Fruit fly (Drosophila melanogaster) whole organism, embryonic: ENCODE data around the gene CG6153.

Source experiments
- Aef1 ChIP-seq: fragments of 200-800 bp; sonication (Bioruptor generic); IDR thresholded peaks from 3 replicates; pipeline ENCODE4 v1.3.6; 2022; ENCODE audit warnings: missing biosample characterization, missing genetic modification characterization
- B-H1 ChIP-seq: fragments of 200-800 bp; sonication (Bioruptor generic); IDR thresholded peaks from 3 replicates; pipeline ENCODE4 v1.3.6; 2022; ENCODE audit warnings: missing biosample characterization, missing genetic modification characterization
- CG10431 ChIP-seq: fragments of 200-800 bp; sonication (Bioruptor generic); optimal IDR thresholded peaks from 3 replicates; lab custom pipeline; 2018; ENCODE audit warnings: missing biosample characterization, mild to moderate bottlenecking, missing genetic modification characterization
- CG11085 ChIP-seq: fragments of 200-800 bp; sonication (Bioruptor generic); IDR thresholded peaks from 2 replicates; pipeline ENCODE4 v1.3.6; 2022; ENCODE audit warnings: missing biosample characterization, missing genetic modification characterization
- CG14860 ChIP-seq: fragments of 200-800 bp; sonication (Bioruptor generic); IDR thresholded peaks from 3 replicates; pipeline ENCODE4 v1.3.6; 2022; ENCODE audit warnings: missing biosample characterization, missing genetic modification characterization; ENCODE audit not compliant: partially characterized antibody
- CG1603 ChIP-seq: fragments of 200-800 bp; sonication (Bioruptor generic); optimal IDR thresholded peaks from 2 replicates; lab custom pipeline; 2019; ENCODE audit warnings: missing biosample characterization, mild to moderate bottlenecking, missing genetic modification characterization, moderate library complexity
- CG16863 ChIP-seq: fragments of 200-800 bp; sonication (Bioruptor generic); optimal IDR thresholded peaks from 3 replicates; lab custom pipeline; 2016; ENCODE audit warnings: missing biosample characterization, missing genetic modification characterization
- CG17328 ChIP-seq: fragments of 200-800 bp; sonication (Bioruptor generic); IDR thresholded peaks from 2 replicates; pipeline ENCODE4 v1.3.6; 2022; ENCODE audit warnings: missing biosample characterization, missing genetic modification characterization
- CG1792 ChIP-seq: fragments of 200-800 bp; sonication (Bioruptor generic); optimal IDR thresholded peaks from 2 replicates; lab custom pipeline; 2016; ENCODE audit warnings: missing biosample characterization, missing genetic modification characterization
- CG18262 ChIP-seq: fragments of 200-800 bp; optimal IDR thresholded peaks from 3 replicates; lab custom pipeline; 2019; ENCODE audit warnings: missing biosample characterization, mild to moderate bottlenecking, missing genetic modification characterization, moderate library complexity
- CG18619 ChIP-seq: fragments of 200-800 bp; sonication (Bioruptor generic); optimal IDR thresholded peaks from 3 replicates; lab custom pipeline; 2017; ENCODE audit warnings: missing biosample characterization, mild to moderate bottlenecking, missing genetic modification characterization
- CG2120 ChIP-seq: fragments of 200-800 bp; sonication (Bioruptor generic); optimal IDR thresholded peaks from 3 replicates; lab custom pipeline; 2016; ENCODE audit warnings: missing biosample characterization, missing genetic modification characterization
- CG34376 ChIP-seq: fragments of 200-800 bp; sonication (Bioruptor generic); optimal IDR thresholded peaks from 2 replicates; lab custom pipeline; 2018; ENCODE audit warnings: missing biosample characterization, mild to moderate bottlenecking, missing genetic modification characterization
- CG4328 ChIP-seq: fragments of 200-800 bp; sonication (Bioruptor generic); optimal IDR thresholded peaks from 3 replicates; lab custom pipeline; 2017; ENCODE audit warnings: missing biosample characterization, missing genetic modification reagents, missing genetic modification characterization
- CG7357 ChIP-seq: fragments of 200-800 bp; sonication (Bioruptor generic); IDR thresholded peaks from 3 replicates; pipeline ENCODE4 v1.3.6; 2022; ENCODE audit warnings: missing biosample characterization, missing genetic modification characterization
- CG8924 ChIP-seq: fragments of 200-800 bp; optimal IDR thresholded peaks from 3 replicates; lab custom pipeline; 2019; ENCODE audit warnings: missing biosample characterization, mild to moderate bottlenecking, missing genetic modification characterization, moderate library complexity
- D ChIP-seq, 2 experiments: fragments of 200-800 bp in 1 of 2; fragments of >200 bp in 1 of 2; sonication (Bioruptor generic) in 1 of 2; optimal IDR thresholded peaks; 2 replicates in 1 of 2; 3 replicates in 1 of 2; lab custom pipeline; 2017; ENCODE audit warnings: mild to moderate bottlenecking in 1 of 2, missing biosample characterization in 1 of 2, missing genetic modification characterization in 1 of 2, missing genetic modification reagents in 1 of 2
- D19B ChIP-seq: fragments of 200-800 bp; sonication (Bioruptor generic); optimal IDR thresholded peaks from 2 replicates; lab custom pipeline; 2017; ENCODE audit warnings: missing biosample characterization, mild to moderate bottlenecking, missing genetic modification characterization
- Dll ChIP-seq: fragments of 200-800 bp; sonication (Bioruptor generic); IDR thresholded peaks from 4 replicates; pipeline ENCODE4 v1.3.6; 2022; ENCODE audit warnings: missing biosample characterization, missing genetic modification characterization; ENCODE audit not compliant: partially characterized antibody
- Hr39 ChIP-seq: fragments of >200 bp; optimal IDR thresholded peaks from 2 replicates; lab custom pipeline; 2017
- Kr ChIP-seq: fragments of 200-800 bp; sonication (Bioruptor generic); optimal IDR thresholded peaks from 2 replicates; lab custom pipeline; 2017; ENCODE audit warnings: missing biosample characterization, mild to moderate bottlenecking, missing genetic modification characterization
- NC2α ChIP-seq: fragments of 200-800 bp; sonication (Bioruptor generic); optimal IDR thresholded peaks from 2 replicates; lab custom pipeline; 2016; ENCODE audit warnings: missing biosample characterization, missing genetic modification characterization
- Nf-YA ChIP-seq: fragments of 200-800 bp; sonication (Bioruptor generic); IDR thresholded peaks from 2 replicates; pipeline ENCODE4 v1.3.6; 2022; ENCODE audit warnings: missing biosample characterization, missing genetic modification characterization
- Nf-YB ChIP-seq: fragments of 200-800 bp; sonication (Bioruptor generic); optimal IDR thresholded peaks from 3 replicates; lab custom pipeline; 2019; ENCODE audit warnings: missing biosample characterization, mild to moderate bottlenecking, missing genetic modification characterization, moderate library complexity
- Nf-YC ChIP-seq: fragments of 200-800 bp; optimal IDR thresholded peaks from 3 replicates; lab custom pipeline; 2019; ENCODE audit warnings: missing biosample characterization, mild to moderate bottlenecking, missing genetic modification characterization, moderate library complexity
- abd-A ChIP-seq: fragments of 200-800 bp; sonication (Bioruptor generic); optimal IDR thresholded peaks from 3 replicates; lab custom pipeline; 2019; ENCODE audit warnings: missing biosample characterization, mild to moderate bottlenecking, missing genetic modification characterization, moderate library complexity
- bsh ChIP-seq, 2 experiments: fragments of 200-800 bp; sonication (Bioruptor generic); optimal IDR thresholded peaks; 2 replicates each; lab custom pipeline; 2017 to 2018; ENCODE audit warnings: mild to moderate bottlenecking in 2 of 2, missing biosample characterization in 2 of 2, missing genetic modification characterization in 2 of 2, moderate library complexity in 1 of 2
- ci ChIP-seq: fragments of 200-800 bp; sonication (Bioruptor generic); IDR thresholded peaks from 3 replicates; pipeline ENCODE4 v1.3.6; 2022; ENCODE audit warnings: missing biosample characterization, missing genetic modification characterization
- esg ChIP-seq: fragments of 200-800 bp; sonication (Bioruptor generic); conservative IDR thresholded peaks from 2 replicates; pipeline ENCODE4 v1.3.6; 2022; ENCODE audit warnings: missing biosample characterization, missing genetic modification characterization
- gcm2 ChIP-seq: fragments of 200-800 bp; sonication (Bioruptor generic); optimal IDR thresholded peaks from 2 replicates; lab custom pipeline; 2016; ENCODE audit warnings: missing biosample characterization, missing genetic modification characterization
- gsb-n ChIP-seq: fragments of 200-800 bp; sonication (Bioruptor generic); optimal IDR thresholded peaks from 3 replicates; lab custom pipeline; 2018; ENCODE audit warnings: missing biosample characterization, mild to moderate bottlenecking, missing genetic modification characterization
- kni ChIP-seq: fragments of 200-800 bp; sonication (Bioruptor generic); optimal IDR thresholded peaks from 3 replicates; lab custom pipeline; 2017; ENCODE audit warnings: mild to moderate bottlenecking, missing biosample characterization, missing genetic modification reagents, missing genetic modification characterization
- mld ChIP-seq: fragments of 200-800 bp; sonication (Bioruptor generic); IDR thresholded peaks from 3 replicates; pipeline ENCODE4 v1.3.6; 2022; ENCODE audit warnings: missing biosample characterization, missing genetic modification characterization; ENCODE audit not compliant: partially characterized antibody
- nerfin-1 ChIP-seq: fragments of 200-800 bp; sonication (Bioruptor generic); optimal IDR thresholded peaks from 3 replicates; lab custom pipeline; 2019; ENCODE audit warnings: missing biosample characterization, mild to moderate bottlenecking, missing genetic modification characterization, moderate library complexity
- oc ChIP-seq: fragments of 200-800 bp; sonication (Bioruptor generic); optimal IDR thresholded peaks from 2 replicates; lab custom pipeline; 2018; ENCODE audit warnings: missing biosample characterization, mild to moderate bottlenecking, missing genetic modification characterization, moderate library complexity
- phol ChIP-seq: fragments of 200-800 bp; sonication (Bioruptor generic); optimal IDR thresholded peaks from 3 replicates; lab custom pipeline; 2018; ENCODE audit warnings: missing biosample characterization, mild to moderate bottlenecking, missing genetic modification characterization, moderate library complexity
- pros ChIP-seq: fragments of 200-800 bp; sonication (Bioruptor generic); optimal IDR thresholded peaks from 3 replicates; lab custom pipeline; 2019; ENCODE audit warnings: missing biosample characterization, mild to moderate bottlenecking, missing genetic modification characterization, moderate library complexity
- scrt ChIP-seq: fragments of 200-800 bp; sonication (Bioruptor generic); optimal IDR thresholded peaks from 2 replicates; lab custom pipeline; 2018; ENCODE audit warnings: missing biosample characterization, mild to moderate bottlenecking, missing genetic modification characterization, moderate library complexity
- sens ChIP-seq: fragments of 200-800 bp; sonication (Bioruptor generic); peaks from one replicate; lab custom pipeline; 2016; ENCODE audit warnings: missing biosample characterization, missing genetic modification characterization
- seq ChIP-seq: fragments of 200-800 bp; sonication (Bioruptor generic); IDR thresholded peaks from 2 replicates; pipeline ENCODE4 v1.3.6; 2022; ENCODE audit warnings: missing biosample characterization, missing genetic modification characterization
- sqz ChIP-seq: fragments of 200-800 bp; sonication (Bioruptor generic); optimal IDR thresholded peaks from 3 replicates; lab custom pipeline; 2018; ENCODE audit warnings: missing biosample characterization, mild to moderate bottlenecking, missing genetic modification characterization
- stwl ChIP-seq: fragments of 200-800 bp; sonication (Bioruptor generic); optimal IDR thresholded peaks from 3 replicates; lab custom pipeline; 2018; ENCODE audit warnings: missing biosample characterization, mild to moderate bottlenecking, missing genetic modification characterization, moderate library complexity
- tll ChIP-seq, 2 experiments: fragments of 200-800 bp in 1 of 2; fragments of >200 bp in 1 of 2; sonication (Bioruptor generic) in 1 of 2; optimal IDR thresholded peaks; 2 replicates each; lab custom pipeline; 2017 to 2019; ENCODE audit warnings: missing biosample characterization in 2 of 2, missing genetic modification characterization in 2 of 2, mild to moderate bottlenecking in 1 of 2, moderate library complexity in 1 of 2
- tup ChIP-seq: fragments of 200-800 bp; sonication (Bioruptor generic); optimal IDR thresholded peaks from 2 replicates; lab custom pipeline; 2016; ENCODE audit warnings: missing biosample characterization, mild to moderate bottlenecking, missing genetic modification characterization, moderate library complexity
- vvl ChIP-seq: fragments of 200-800 bp; sonication (Bioruptor generic); IDR thresholded peaks from 2 replicates; pipeline ENCODE4 v1.3.6; 2022; ENCODE audit warnings: missing biosample characterization, missing genetic modification characterization

CG6153 gene

DNA sequence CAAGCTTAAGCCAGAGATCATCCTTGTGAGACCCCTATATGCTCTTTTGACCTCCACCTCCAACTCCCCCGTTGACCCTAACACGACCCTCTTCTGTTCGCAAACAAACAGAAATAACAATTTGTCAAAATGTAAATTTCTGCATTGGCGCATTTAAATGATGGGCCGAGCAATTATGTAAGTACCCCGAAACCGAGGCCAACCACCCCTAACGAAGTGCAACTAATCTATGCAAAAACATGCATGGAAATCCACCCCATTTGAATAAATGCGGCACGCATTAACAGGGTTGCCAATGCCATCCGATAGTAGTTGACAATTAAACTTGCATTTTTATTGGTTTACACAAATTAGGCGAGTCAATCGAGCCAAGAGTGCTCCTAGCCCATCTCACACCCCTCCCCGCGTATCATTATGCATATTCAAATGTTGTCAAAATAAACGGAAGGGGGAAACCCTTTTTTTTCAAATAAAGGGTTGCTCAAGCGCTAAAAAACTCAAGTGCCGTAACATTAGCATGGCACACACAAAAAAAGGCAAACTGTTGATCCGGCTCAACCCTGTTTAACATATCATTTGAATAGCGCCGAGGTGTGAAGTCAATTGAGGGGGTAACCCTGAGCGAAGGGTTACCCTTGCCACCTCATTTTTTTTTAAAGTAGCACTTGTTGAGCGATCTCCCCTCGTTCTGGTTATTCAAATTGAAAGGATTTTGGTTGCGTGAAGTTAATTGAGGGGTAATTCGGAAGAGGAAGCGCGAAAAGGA is 11.0 kb upstream of the CG6153 start:
- TF ChIP-seq Aef1 (no peak), sens (GFP tag; lab: Kevin White, UChicago) (peak; percentile 85), abd-A (tag; lab: Kevin White, UChicago) (peak; percentile 33), D (optimal IDR thresholded peaks at IDR 0.05; lab: Kevin White, UChicago) (no peak), D (GFP tag; optimal IDR thresholded peaks at IDR 0.05; lab: Kevin White, UChicago) (peak; percentile 29), CG17328 (GFP tag; lab: Robert Waterston, UW) (no peak), Nf-YB (peak; percentile 64), Nf-YC (tag; lab: Kevin White, UChicago) (peak; percentile 57), CG18262 (tag; lab: Kevin White, UChicago) (peak; percentile 9), nerfin-1 (tag; lab: Kevin White, UChicago) (peak; percentile 25), CG7357 (GFP tag; lab: Robert Waterston, UW) (no peak), Dll (GFP tag; lab: Robert Waterston, UW) (0 out of 4 replicates have a peak, but pooled peaks have one; percentile 21), tll (GFP tag; optimal IDR thresholded peaks at IDR 0.05; lab: Kevin White, UChicago) (peak in 1 of 2 experiments; percentile 54), scrt (GFP tag; lab: Kevin White, UChicago) (peak; percentile 89), pros (GFP tag; lab: Kevin White, UChicago) (peak; percentile 77), Kr (GFP tag; lab: Kevin White, UChicago) (peak; percentile 96), gsb-n (tag; lab: Kevin White, UChicago) (peak; percentile 90), B-H1 (no peak), CG1603 (tag; lab: Kevin White, UChicago) (peak; percentile 10), vvl (GFP tag; lab: Robert Waterston, UW) (peak; percentile 77), kni (GFP tag; lab: Kevin White, UChicago) (peak; percentile 45), CG8924 (tag; lab: Kevin White, UChicago) (peak; percentile 1), stwl (peak; percentile 25), NC2α (no peak), seq (GFP tag; lab: Robert Waterston, UW) (peak; percentile 70; the same call in 1 of the 2 replicates), Nf-YA (GFP tag; lab: Robert Waterston, UW) (no peak), sqz (GFP tag; lab: Kevin White, UChicago) (peak; percentile 92), oc (peak; percentile 21), CG10431 (peak; percentile 48), bsh (GFP tag; optimal IDR thresholded peaks at IDR 0.05; lab: Kevin White, UChicago) (peak in 1 of 2 experiments; percentile 6), CG1792 (GFP tag; lab: Kevin White, UChicago) (no peak)
- TF ChIP-seq, all 482 proteins: peak for 23

DNA sequence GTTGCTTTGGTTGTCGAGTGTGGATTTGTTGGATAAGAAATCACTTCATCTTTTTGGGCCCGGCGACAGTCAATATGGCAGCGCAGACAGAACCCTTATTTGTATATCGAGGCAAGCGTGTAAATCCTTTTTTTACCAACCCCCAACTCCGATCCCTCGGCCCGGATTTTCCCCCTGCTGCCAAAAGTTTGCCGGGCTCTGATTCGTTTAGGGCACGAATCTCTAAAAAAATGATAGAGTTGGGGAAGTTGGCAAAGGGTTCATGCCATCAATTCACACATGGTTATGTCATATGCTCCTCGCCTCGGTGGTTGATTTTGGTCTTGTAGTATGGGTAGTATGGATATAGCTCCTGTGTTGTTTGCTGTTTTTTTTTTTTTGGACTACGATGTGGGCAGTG is 6.0 kb upstream of the CG6153 start:
- TF ChIP-seq CG34376 (GFP tag; lab: Kevin White, UChicago) (no peak), CG14860 (no peak), seq (GFP tag; lab: Robert Waterston, UW) (peak; percentile 45; the same call in 1 of the 2 replicates), pros (GFP tag; lab: Kevin White, UChicago) (peak; percentile 23), ci (GFP tag; lab: Robert Waterston, UW) (no peak), Kr (GFP tag; lab: Kevin White, UChicago) (peak; percentile 47), Hr39 (lab: Kevin White, UChicago) (no peak), CG16863 (GFP tag; lab: Kevin White, UChicago) (no peak), phol (tag; lab: Kevin White, UChicago) (no peak), stwl (no peak), D19B (no peak), CG2120 (GFP tag; lab: Kevin White, UChicago) (no peak), Nf-YB (peak; percentile 90), esg (GFP tag; lab: Robert Waterston, UW) (no peak), CG4328 (GFP tag; lab: Kevin White, UChicago) (no peak), sens (GFP tag; lab: Kevin White, UChicago) (peak; percentile 37), gcm2 (no peak), CG11085 (GFP tag; lab: Robert Waterston, UW) (no peak), CG18619 (GFP tag; lab: Kevin White, UChicago) (no peak), sqz (GFP tag; lab: Kevin White, UChicago) (peak; percentile 87), mld (no peak), Nf-YC (tag; lab: Kevin White, UChicago) (peak; percentile 90), tup (GFP tag; lab: Kevin White, UChicago) (no peak)
- TF ChIP-seq, all 482 proteins: peak for 7
